Worm (Caenorhabditis elegans) whole organism, young adult: ENCODE data around the gene tag-124.

ENCODE experiments used
- B0035.1 ChIP-seq: sonication (generic microtip); optimal IDR thresholded peaks from 2 replicates; lab custom pipeline; 2016; ENCODE audit warnings: missing genetic modification characterization, mild to moderate bottlenecking, missing compliant biosample characterization, missing genotype, missing genetic modification reagents
- Y67H2A.10 ChIP-seq: fragments of 200-800 bp; sonication (Bioruptor generic); conservative IDR thresholded peaks from 2 replicates; pipeline ENCODE4 v1.3.6; 2022; ENCODE audit warnings: missing genetic modification reagents, missing genetic modification characterization, missing compliant biosample characterization
- aptf-3 ChIP-seq: fragments of 200-800 bp; sonication (Bioruptor generic); IDR thresholded peaks from 2 replicates; pipeline ENCODE4 v1.3.6; 2022; ENCODE audit warnings: missing genetic modification characterization, missing compliant biosample characterization
- nhr-80 ChIP-seq: sonication (generic microtip); optimal IDR thresholded peaks from 2 replicates; lab custom pipeline; 2016; ENCODE audit warnings: missing genetic modification characterization, missing compliant biosample characterization

DNA sequence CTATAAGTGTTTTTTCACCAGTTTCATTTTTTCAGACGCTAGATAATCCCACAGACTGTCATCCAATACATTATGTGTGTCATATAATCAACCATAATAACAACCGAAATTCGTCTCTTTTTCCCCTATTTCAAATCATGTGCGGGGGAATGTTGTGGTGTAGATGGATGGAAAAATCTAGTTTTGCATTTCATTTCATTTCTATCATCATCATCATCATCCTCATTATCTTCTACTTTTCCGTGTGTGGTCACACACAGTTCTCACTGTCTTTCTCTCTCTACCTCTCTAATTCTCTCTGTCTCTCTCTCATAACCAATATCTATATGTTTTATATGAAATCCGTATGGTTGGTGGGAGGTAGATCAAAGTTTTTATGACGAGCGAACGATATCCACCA is 17.7 kb upstream of the tag-124 start:
- no peak for TF ChIP-seq aptf-3 (GFP tag; lab: Robert Waterston, UW)
- TF ChIP-seq Y67H2A.10 (GFP tag; lab: Robert Waterston, UW) = no peak
- TF ChIP-seq B0035.1 (tag; lab: Kevin White, UChicago) = no peak
- TF ChIP-seq nhr-80 = no peak
